Worm (Caenorhabditis elegans) whole organism, mixed stage, embryonic: ENCODE results near the gene wdr-5.3.

Source experiments
- cnd-1 ChIP-seq: fragments of 200-800 bp; sonication (Bioruptor generic); optimal IDR thresholded peaks from 2 replicates; lab custom pipeline; 2018; ENCODE audit warnings: mild to moderate bottlenecking, missing genetic modification characterization, missing compliant biosample characterization
- drap-1 ChIP-seq: fragments of 200-800 bp; sonication (Bioruptor generic); optimal IDR thresholded peaks from 3 replicates; lab custom pipeline; 2018; ENCODE audit warnings: mild to moderate bottlenecking, missing genetic modification characterization, missing compliant biosample characterization
- elt-1 ChIP-seq: sonication (generic microtip); optimal IDR thresholded peaks from 2 replicates; lab custom pipeline; 2017; ENCODE audit warnings: missing genetic modification characterization, mild to moderate bottlenecking, missing compliant biosample characterization, antibody characterized with exemption, moderate library complexity, borderline replicate concordance; ENCODE audit not compliant: insufficient read depth
- ham-2 ChIP-seq: fragments of 200-800 bp; sonication (Bioruptor generic); optimal IDR thresholded peaks from 2 replicates; lab custom pipeline; 2018; ENCODE audit warnings: mild to moderate bottlenecking, missing genetic modification characterization, missing compliant biosample characterization
- hlh-1 ChIP-seq: fragments of 150-350 bp; optimal IDR thresholded peaks from 2 replicates; lab custom pipeline; 2014; ENCODE audit warnings: missing biosample characterization, missing genetic modification reagents, missing genetic modification characterization
- nhr-12 ChIP-seq: fragments of 150-350 bp; optimal IDR thresholded peaks from 2 replicates; lab custom pipeline; 2014; ENCODE audit warnings: missing biosample characterization, missing genetic modification characterization
- nhr-237 ChIP-seq: fragments of 150-350 bp; optimal IDR thresholded peaks from 2 replicates; lab custom pipeline; 2014; ENCODE audit warnings: missing biosample characterization, missing genetic modification characterization
- nhr-28 ChIP-seq: fragments of 150-350 bp; optimal IDR thresholded peaks from 2 replicates; lab custom pipeline; 2014; ENCODE audit warnings: missing biosample characterization, missing genetic modification characterization
- unc-39 ChIP-seq: fragments of 150-350 bp; optimal IDR thresholded peaks from 2 replicates; lab custom pipeline; 2014; ENCODE audit warnings: missing biosample characterization, missing genetic modification characterization
- ztf-11 ChIP-seq: fragments of 150-350 bp; optimal IDR thresholded peaks from 2 replicates; lab custom pipeline; 2014; ENCODE audit warnings: missing biosample characterization, missing genetic modification characterization

DNA sequence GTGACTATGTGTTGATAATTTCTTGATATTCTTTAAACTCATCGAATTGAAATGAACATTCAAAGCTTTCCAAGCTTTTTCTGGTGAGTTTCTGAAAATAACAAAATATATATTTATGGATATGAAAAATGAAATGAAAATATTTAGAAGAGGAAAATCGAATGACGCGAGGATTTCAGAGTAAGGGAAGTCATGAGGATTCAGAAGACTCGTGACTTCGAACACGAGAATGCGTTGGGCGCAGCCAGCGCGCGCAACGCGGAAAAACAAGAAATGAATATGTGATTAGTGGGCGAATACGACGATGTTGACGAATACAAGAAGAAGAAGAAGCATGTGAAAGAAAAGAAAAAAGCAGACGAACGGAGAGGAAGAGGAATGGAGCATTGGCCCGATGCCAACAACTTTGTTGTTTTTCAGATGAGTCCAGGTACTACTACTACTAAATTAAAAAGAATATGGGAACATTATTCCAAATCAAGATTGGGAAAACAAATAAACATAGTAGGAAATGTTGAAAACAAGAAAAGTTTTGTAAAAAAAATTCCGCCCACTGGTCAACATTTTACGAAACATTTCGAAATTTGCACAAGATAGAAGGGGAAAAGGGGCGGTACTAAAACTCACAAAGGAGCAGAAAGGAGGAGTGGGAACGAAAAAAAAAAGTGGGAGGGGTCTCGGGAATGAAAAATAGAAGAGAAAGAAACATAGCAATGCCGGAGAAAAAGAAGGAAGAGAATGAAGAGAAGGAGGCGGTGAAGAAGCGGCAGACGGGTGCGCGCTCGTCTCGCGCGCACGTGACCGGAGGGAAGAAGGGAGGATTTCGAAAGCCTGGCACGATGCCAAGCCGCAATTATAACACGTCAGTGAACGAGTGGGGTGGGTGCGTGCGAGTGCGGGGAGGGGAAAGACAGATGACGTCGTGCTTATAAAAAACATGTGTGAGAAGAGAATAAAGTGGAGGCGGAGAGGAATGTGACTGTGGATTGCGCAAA is 21.5 kb upstream of the wdr-5.3 start:
- TF ChIP-seq hlh-1 (tag; lab: Kevin White, UChicago) (peak; percentile 65), nhr-12 (tag; lab: Kevin White, UChicago) (no peak), ham-2 (GFP tag; lab: Kevin White, UChicago) (peak; percentile 49), cnd-1 (tag; lab: Kevin White, UChicago) (peak; percentile 53), nhr-237 (peak; percentile 48), unc-39 (tag; lab: Kevin White, UChicago) (no peak), drap-1 (GFP tag; lab: Kevin White, UChicago) (peak; percentile 57), elt-1 (tag; lab: Kevin White, UChicago) (no peak), nhr-28 (tag; lab: Kevin White, UChicago) (no peak), ztf-11 (tag; lab: Kevin White, UChicago) (no peak)
